Worm (Caenorhabditis elegans): ENCODE data around the gene srh-34.

srh-34 gene

ce11 chrV:438094-438493 lies 8.4 kb downstream of the srh-34 start, which contains the start of gene B0554.1:
Gene B0554.1, plus strand, starts transcription at chrV:438394.
- no peak for TF ChIP-seq ref-1 (GFP tag; conservative IDR thresholded peaks at IDR 0.05)
- TF ChIP-seq T22C8.4 (GFP tag; IDR thresholded peaks at IDR 0.05), result no peak
- no peak for TF ChIP-seq cog-1 (tag; optimal IDR thresholded peaks at IDR 0.05)
- TF ChIP-seq klf-2 (GFP tag; conservative IDR thresholded peaks at IDR 0.05), result no peak

- TF ChIP-seq tab-1 (GFP tag; IDR thresholded peaks at IDR 0.05) (no peak), med-1 (GFP tag; optimal IDR thresholded peaks at IDR 0.05; ENCODE audit: insufficient read depth) (no peak), flt-1 (GFP tag; IDR thresholded peaks at IDR 0.05) (no peak), klf-2 (GFP tag; conservative IDR thresholded peaks at IDR 0.05) (no peak), ref-1 (GFP tag; conservative IDR thresholded peaks at IDR 0.05) (no peak), ztf-29 (GFP tag; IDR thresholded peaks at IDR 0.05) (no peak), cog-1 (tag; optimal IDR thresholded peaks at IDR 0.05) (no peak), ztf-23 (GFP tag; IDR thresholded peaks at IDR 0.05) (no peak), T22C8.4 (GFP tag; IDR thresholded peaks at IDR 0.05) (no peak)
These were observed 12.6 kb downstream of the srh-34 start, which contains the start of gene B0554.2 for ce11 chrV:433898-434297. Gene B0554.2, plus strand, starts transcription at chrV:434198.

- no peak for TF ChIP-seq tab-1 (GFP tag; IDR thresholded peaks at IDR 0.05)
- TF ChIP-seq ztf-29 (GFP tag; IDR thresholded peaks at IDR 0.05), result no peak
- TF ChIP-seq ref-1 (GFP tag; conservative IDR thresholded peaks at IDR 0.05), result no peak
- TF ChIP-seq klf-2 (GFP tag; conservative IDR thresholded peaks at IDR 0.05), result no peak
- no peak for TF ChIP-seq cog-1 (tag; optimal IDR thresholded peaks at IDR 0.05)
- no peak for TF ChIP-seq med-1 (GFP tag; optimal IDR thresholded peaks at IDR 0.05; ENCODE audit: insufficient read depth)
- no peak for TF ChIP-seq T22C8.4 (GFP tag; IDR thresholded peaks at IDR 0.05)
- TF ChIP-seq ztf-23 (GFP tag; IDR thresholded peaks at IDR 0.05), result no peak
- TF ChIP-seq flt-1 (GFP tag; IDR thresholded peaks at IDR 0.05), result no peak
These were observed 13.5 kb downstream of the srh-34 start for ce11 chrV:432991-433390.

- TF ChIP-seq cog-1 (tag; optimal IDR thresholded peaks at IDR 0.05), result no peak
- TF ChIP-seq ztf-29 (GFP tag; IDR thresholded peaks at IDR 0.05), result no peak
- no peak for TF ChIP-seq tab-1 (GFP tag; IDR thresholded peaks at IDR 0.05)
- no peak for TF ChIP-seq T22C8.4 (GFP tag; IDR thresholded peaks at IDR 0.05)
- TF ChIP-seq klf-2 (GFP tag; conservative IDR thresholded peaks at IDR 0.05), result no peak
- no peak for TF ChIP-seq ref-1 (GFP tag; conservative IDR thresholded peaks at IDR 0.05)
- no peak for TF ChIP-seq ztf-23 (GFP tag; IDR thresholded peaks at IDR 0.05)
These were observed 17.6 kb downstream of the srh-34 start, which contains the start of gene B0554.4 for ce11 chrV:428844-429243. Gene B0554.4, plus strand, starts transcription at chrV:429144.

- no peak for TF ChIP-seq cog-1 (tag; optimal IDR thresholded peaks at IDR 0.05)
- TF ChIP-seq tab-1 (GFP tag; IDR thresholded peaks at IDR 0.05), result no peak
- TF ChIP-seq flt-1 (GFP tag; IDR thresholded peaks at IDR 0.05), result no peak
- TF ChIP-seq ztf-29 (GFP tag; IDR thresholded peaks at IDR 0.05), result no peak
- no peak for TF ChIP-seq T22C8.4 (GFP tag; IDR thresholded peaks at IDR 0.05)
- TF ChIP-seq ref-1 (GFP tag; conservative IDR thresholded peaks at IDR 0.05), result no peak
- TF ChIP-seq med-1 (GFP tag; optimal IDR thresholded peaks at IDR 0.05; ENCODE audit: insufficient read depth), result no peak
These were observed 22.3 kb downstream of the srh-34 start, which contains the start of gene B0554.5 for ce11 chrV:424140-424539. Gene B0554.5, plus strand, starts transcription at chrV:424440.

- no peak for TF ChIP-seq ztf-29 (GFP tag; IDR thresholded peaks at IDR 0.05)
- no peak for TF ChIP-seq ref-1 (GFP tag; conservative IDR thresholded peaks at IDR 0.05)
- TF ChIP-seq klf-2 (GFP tag; conservative IDR thresholded peaks at IDR 0.05), result no peak
- no peak for TF ChIP-seq T22C8.4 (GFP tag; IDR thresholded peaks at IDR 0.05)
- TF ChIP-seq tab-1 (GFP tag; IDR thresholded peaks at IDR 0.05), result no peak
These were observed 24.3 kb downstream of the srh-34 start, which contains the start of gene dod-20 for ce11 chrV:422133-422532. Gene dod-20, plus strand, starts transcription at chrV:422433.

ce11 chrV:418432-418831 lies 28.0 kb downstream of the srh-34 start, which contains the start of gene Y39D8A.1:
Gene Y39D8A.1, plus strand, starts transcription at chrV:418732.
- TF ChIP-seq cog-1 (tag; optimal IDR thresholded peaks at IDR 0.05), result no peak

ce11 chrV:417656-418353 lies 28.7 kb downstream of the srh-34 start, which contains the start of gene irg-8:
Gene irg-8, minus strand, starts transcription at chrV:417706.
- no peak for TF ChIP-seq med-1 (GFP tag; optimal IDR thresholded peaks at IDR 0.05; ENCODE audit: insufficient read depth)
- TF ChIP-seq flt-1 (GFP tag; IDR thresholded peaks at IDR 0.05), result no peak
- no peak for TF ChIP-seq tab-1 (GFP tag; IDR thresholded peaks at IDR 0.05)
- TF ChIP-seq ref-1 (GFP tag; conservative IDR thresholded peaks at IDR 0.05), result no peak
- no peak for TF ChIP-seq T22C8.4 (GFP tag; IDR thresholded peaks at IDR 0.05)
- TF ChIP-seq ztf-29 (GFP tag; IDR thresholded peaks at IDR 0.05), result no peak
- no peak for TF ChIP-seq ztf-23 (GFP tag; IDR thresholded peaks at IDR 0.05)
- no peak for TF ChIP-seq klf-2 (GFP tag; conservative IDR thresholded peaks at IDR 0.05)
- no peak for TF ChIP-seq cog-1 (tag; optimal IDR thresholded peaks at IDR 0.05)

ce11 chrV:415072-415471 lies 31.4 kb downstream of the srh-34 start:
- TF ChIP-seq tab-1 (GFP tag; IDR thresholded peaks at IDR 0.05) (no peak), med-1 (GFP tag; optimal IDR thresholded peaks at IDR 0.05; ENCODE audit: insufficient read depth) (no peak), ref-1 (GFP tag; conservative IDR thresholded peaks at IDR 0.05) (no peak), T22C8.4 (GFP tag; IDR thresholded peaks at IDR 0.05) (no peak), flt-1 (GFP tag; IDR thresholded peaks at IDR 0.05) (no peak), ztf-23 (GFP tag; IDR thresholded peaks at IDR 0.05) (no peak), klf-2 (GFP tag; conservative IDR thresholded peaks at IDR 0.05) (no peak), cog-1 (tag; optimal IDR thresholded peaks at IDR 0.05) (no peak), ztf-29 (GFP tag; IDR thresholded peaks at IDR 0.05) (no peak)

ce11 chrV:414630-415029 lies 31.8 kb downstream of the srh-34 start, which contains the start of gene dod-19:
Gene dod-19, minus strand, starts transcription at chrV:414759.
- TF ChIP-seq med-1 (GFP tag; optimal IDR thresholded peaks at IDR 0.05; ENCODE audit: insufficient read depth) (no peak), ref-1 (GFP tag; conservative IDR thresholded peaks at IDR 0.05) (no peak), ztf-23 (GFP tag; IDR thresholded peaks at IDR 0.05) (no peak), cog-1 (tag; optimal IDR thresholded peaks at IDR 0.05) (no peak), ztf-29 (GFP tag; IDR thresholded peaks at IDR 0.05) (no peak), flt-1 (GFP tag; IDR thresholded peaks at IDR 0.05) (no peak), klf-2 (GFP tag; conservative IDR thresholded peaks at IDR 0.05) (no peak), tab-1 (GFP tag; IDR thresholded peaks at IDR 0.05) (no peak), T22C8.4 (GFP tag; IDR thresholded peaks at IDR 0.05) (no peak)

Data from whole organism, midembryonic.